Fruit fly (Drosophila melanogaster): Measurements from ENCODE around the gene CG6094.

- no peak for TF ChIP-seq insv (optimal IDR thresholded peaks at IDR 0.05)
- no peak for TF ChIP-seq ttk (optimal IDR thresholded peaks at IDR 0.05)
Observed at dm6 chr2L:10505345-10505744, 1.5 kb upstream of the CG6094 start.
